Fruit fly (Drosophila melanogaster) whole organism, embryonic: ENCODE results near the gene Klp10A.

Experiments used
- Ada2b ChIP-seq: fragments of 200-800 bp; sonication (Bioruptor generic); IDR thresholded peaks from 2 replicates; pipeline ENCODE4 v1.3.6; 2022; ENCODE audit warnings: missing biosample characterization, missing genetic modification characterization
- CG10274 ChIP-seq: fragments of 200-800 bp; sonication (Bioruptor generic); optimal IDR thresholded peaks from 3 replicates; lab custom pipeline; 2017; ENCODE audit warnings: missing biosample characterization, mild to moderate bottlenecking, missing genetic modification characterization
- CG12104 ChIP-seq: fragments of 200-800 bp; sonication (Bioruptor generic); optimal IDR thresholded peaks from 3 replicates; lab custom pipeline; 2016; ENCODE audit warnings: missing biosample characterization, missing genetic modification characterization
- CG12391 ChIP-seq: fragments of 200-800 bp; sonication (Bioruptor generic); optimal IDR thresholded peaks from 3 replicates; lab custom pipeline; 2018; ENCODE audit warnings: missing biosample characterization, mild to moderate bottlenecking, missing genetic modification characterization, moderate library complexity
- CG15696 ChIP-seq: fragments of 200-800 bp; sonication (Bioruptor generic); optimal IDR thresholded peaks from 2 replicates; lab custom pipeline; 2019; ENCODE audit warnings: missing biosample characterization, mild to moderate bottlenecking, missing genetic modification characterization, moderate library complexity
- CG18262 ChIP-seq: fragments of 200-800 bp; optimal IDR thresholded peaks from 3 replicates; lab custom pipeline; 2019; ENCODE audit warnings: missing biosample characterization, mild to moderate bottlenecking, missing genetic modification characterization, moderate library complexity
- CG2120 ChIP-seq: fragments of 200-800 bp; sonication (Bioruptor generic); optimal IDR thresholded peaks from 3 replicates; lab custom pipeline; 2016; ENCODE audit warnings: missing biosample characterization, missing genetic modification characterization
- CG2199 ChIP-seq: fragments of 200-800 bp; sonication (Bioruptor generic); IDR thresholded peaks from 3 replicates; pipeline ENCODE4 v1.3.6; 2022; ENCODE audit warnings: missing biosample characterization, missing genetic modification characterization
- CG2875 ChIP-seq: fragments of 200-800 bp; sonication (Bioruptor generic); optimal IDR thresholded peaks from 2 replicates; lab custom pipeline; 2017; ENCODE audit warnings: missing biosample characterization, mild to moderate bottlenecking, missing genetic modification characterization, missing genetic modification reagents
- CG30403 ChIP-seq: fragments of 200-800 bp; sonication (Bioruptor generic); optimal IDR thresholded peaks from 3 replicates; lab custom pipeline; 2016; ENCODE audit warnings: missing biosample characterization, missing genetic modification characterization
- CG32532 ChIP-seq: fragments of 200-800 bp; sonication (Bioruptor generic); IDR thresholded peaks from 2 replicates; pipeline ENCODE4 v1.3.6; 2022; ENCODE audit warnings: missing biosample characterization, missing genetic modification characterization
- CG3995 ChIP-seq: fragments of 200-800 bp; sonication (Bioruptor generic); optimal IDR thresholded peaks from 3 replicates; lab custom pipeline; 2016; ENCODE audit warnings: missing biosample characterization, missing genetic modification characterization
- CG6254 ChIP-seq: fragments of 200-800 bp; sonication (Bioruptor generic); optimal IDR thresholded peaks from 3 replicates; lab custom pipeline; 2017; ENCODE audit warnings: mild to moderate bottlenecking, missing biosample characterization, missing genetic modification reagents, missing genetic modification characterization
- CG6654 ChIP-seq: fragments of 200-800 bp; sonication (Bioruptor generic); optimal IDR thresholded peaks from 2 replicates; lab custom pipeline; 2017; ENCODE audit warnings: missing biosample characterization, mild to moderate bottlenecking, missing genetic modification characterization
- CG9817 ChIP-seq: fragments of 200-800 bp; sonication (Bioruptor generic); optimal IDR thresholded peaks from 2 replicates; lab custom pipeline; 2018; ENCODE audit warnings: missing biosample characterization, mild to moderate bottlenecking, missing genetic modification characterization, moderate library complexity
- Dfd ChIP-seq, 2 experiments: fragments of >200 bp; optimal IDR thresholded peaks; 2 replicates each; lab custom pipeline; 2017; ENCODE audit warnings: missing biosample characterization in 2 of 2, missing genetic modification characterization in 2 of 2
- Dll ChIP-seq: fragments of 200-800 bp; sonication (Bioruptor generic); IDR thresholded peaks from 4 replicates; pipeline ENCODE4 v1.3.6; 2022; ENCODE audit warnings: missing biosample characterization, missing genetic modification characterization; ENCODE audit not compliant: partially characterized antibody
- Drgx ChIP-seq: fragments of 200-800 bp; sonication (Bioruptor generic); IDR thresholded peaks from 2 replicates; pipeline ENCODE4 v1.3.6; 2022; ENCODE audit warnings: missing biosample characterization, missing genetic modification characterization
- Gug ChIP-seq: fragments of 200-800 bp; sonication (Bioruptor generic); IDR thresholded peaks from 4 replicates; pipeline ENCODE4 v1.3.6; 2022; ENCODE audit warnings: missing biosample characterization, missing genetic modification characterization
- HLH3B ChIP-seq: fragments of 200-800 bp; sonication (Bioruptor generic); IDR thresholded peaks from 2 replicates; pipeline ENCODE4 v1.3.6; 2022; ENCODE audit warnings: missing biosample characterization, missing genetic modification characterization
- MTF-1 ChIP-seq: fragments of 200-800 bp; sonication (Bioruptor generic); optimal IDR thresholded peaks from 2 replicates; lab custom pipeline; 2018; ENCODE audit warnings: missing biosample characterization, mild to moderate bottlenecking, missing genetic modification characterization, borderline replicate concordance
- Med ChIP-seq: fragments of 200-800 bp; sonication (Bioruptor generic); peaks from one replicate; lab custom pipeline; 2016; ENCODE audit warnings: missing biosample characterization, missing genetic modification characterization, mild to moderate bottlenecking, inconsistent platforms, moderate library complexity
- NFAT ChIP-seq: fragments of 200-800 bp; sonication (Bioruptor generic); IDR thresholded peaks from 2 replicates; pipeline ENCODE4 v1.3.6; 2022; ENCODE audit warnings: missing biosample characterization, missing genetic modification characterization
- Pdp1 ChIP-seq, 2 experiments: fragments of 200-800 bp; sonication (Bioruptor generic); optimal IDR thresholded peaks; 3 replicates each; lab custom pipeline; 2016; ENCODE audit warnings: missing biosample characterization in 2 of 2, missing genetic modification characterization in 2 of 2, mild to moderate bottlenecking in 1 of 2, moderate library complexity in 1 of 2
- Ptx1 ChIP-seq: fragments of 200-800 bp; sonication (Bioruptor generic); IDR thresholded peaks from 2 replicates; pipeline ENCODE4 v1.3.6; 2022; ENCODE audit warnings: missing biosample characterization, missing genetic modification characterization
- Xbp1 ChIP-seq: fragments of 200-800 bp; sonication (Bioruptor generic); optimal IDR thresholded peaks from 3 replicates; lab custom pipeline; 2016; ENCODE audit warnings: missing biosample characterization, mild to moderate bottlenecking, missing genetic modification characterization
- cg ChIP-seq: fragments of 200-800 bp; sonication (Bioruptor generic); optimal IDR thresholded peaks from 3 replicates; lab custom pipeline; 2019; ENCODE audit warnings: missing biosample characterization, mild to moderate bottlenecking, missing genetic modification characterization, moderate library complexity
- chn ChIP-seq: fragments of 200-800 bp; sonication (Bioruptor generic); optimal IDR thresholded peaks from 2 replicates; lab custom pipeline; 2016; ENCODE audit warnings: missing biosample characterization, missing genetic modification characterization
- cwo ChIP-seq: fragments of 200-800 bp; sonication (Bioruptor generic); optimal IDR thresholded peaks from 3 replicates; lab custom pipeline; 2017; ENCODE audit warnings: missing biosample characterization, missing genetic modification characterization, mild to moderate bottlenecking, moderate library complexity, missing genetic modification reagents
- dimm ChIP-seq: fragments of 200-800 bp; sonication (Bioruptor generic); IDR thresholded peaks from 2 replicates; pipeline ENCODE4 v1.3.6; 2022; ENCODE audit warnings: missing biosample characterization, missing genetic modification characterization
- fru ChIP-seq: fragments of >200 bp; optimal IDR thresholded peaks from 2 replicates; lab custom pipeline; 2017
- gcm2 ChIP-seq: fragments of 200-800 bp; sonication (Bioruptor generic); optimal IDR thresholded peaks from 2 replicates; lab custom pipeline; 2016; ENCODE audit warnings: missing biosample characterization, missing genetic modification characterization
- hbn ChIP-seq: fragments of 200-800 bp; sonication (Bioruptor generic); IDR thresholded peaks from 2 replicates; pipeline ENCODE4 v1.3.6; 2022; ENCODE audit warnings: missing biosample characterization, missing genetic modification characterization; ENCODE audit not compliant: partially characterized antibody
- hkb ChIP-seq, 2 experiments: fragments of 200-800 bp in 1 of 2; fragments of >200 bp in 1 of 2; sonication (Bioruptor generic) in 1 of 2; IDR thresholded peaks in 1 of 2; optimal IDR thresholded peaks in 1 of 2; 2 replicates each; pipeline versions ENCODE4 v1.3.6 to Lab custom; 2017 to 2022; ENCODE audit warnings: missing biosample characterization in 1 of 2, missing genetic modification characterization in 1 of 2
- ind ChIP-seq: fragments of 200-800 bp; sonication (Bioruptor generic); optimal IDR thresholded peaks from 3 replicates; lab custom pipeline; 2016; ENCODE audit warnings: missing biosample characterization, missing genetic modification characterization
- insv ChIP-seq, 2 experiments: fragments of 200-800 bp; sonication (Bioruptor generic); optimal IDR thresholded peaks; 3 replicates each; lab custom pipeline; 2016 to 2018; ENCODE audit warnings: missing biosample characterization in 2 of 2, missing genetic modification characterization in 2 of 2
- nerfin-2 ChIP-seq: fragments of 200-800 bp; sonication (Bioruptor generic); IDR thresholded peaks from 2 replicates; pipeline ENCODE4 v1.3.6; 2022; ENCODE audit warnings: missing biosample characterization, missing genetic modification characterization; ENCODE audit not compliant: partially characterized antibody
- odd ChIP-seq: fragments of 200-800 bp; sonication (Bioruptor generic); optimal IDR thresholded peaks from 2 replicates; lab custom pipeline; 2017; ENCODE audit warnings: missing biosample characterization, mild to moderate bottlenecking, missing genetic modification characterization
- pan ChIP-seq, 4 experiments: fragments of >200 bp in 3 of 4; fragments of 200-800 bp in 1 of 4; sonication (Bioruptor generic) in 1 of 4; optimal IDR thresholded peaks in 3 of 4; IDR thresholded peaks in 1 of 4; 2 replicates each; pipeline versions ENCODE4 v1.3.6 to Lab custom; 2017 to 2022; ENCODE audit warnings: missing biosample characterization in 2 of 4, missing genetic modification characterization in 2 of 4, mixed read lengths in 1 of 4
- phol ChIP-seq: fragments of 200-800 bp; sonication (Bioruptor generic); optimal IDR thresholded peaks from 3 replicates; lab custom pipeline; 2018; ENCODE audit warnings: missing biosample characterization, mild to moderate bottlenecking, missing genetic modification characterization, moderate library complexity
- prd ChIP-seq, 3 experiments: fragments of >200 bp in 2 of 3; fragments of 200-800 bp in 1 of 3; sonication (Bioruptor generic) in 1 of 3; optimal IDR thresholded peaks in 2 of 3; IDR thresholded peaks in 1 of 3; 2 replicates in 2 of 3; 3 replicates in 1 of 3; pipeline versions ENCODE4 v1.3.6 to Lab custom; 2017 to 2022; ENCODE audit warnings: missing biosample characterization in 1 of 3, missing genetic modification characterization in 1 of 3
- sd ChIP-seq: fragments of 200-800 bp; sonication (Bioruptor generic); optimal IDR thresholded peaks from 3 replicates; lab custom pipeline; 2018; ENCODE audit warnings: missing biosample characterization, mild to moderate bottlenecking, missing genetic modification characterization, moderate library complexity
- sens ChIP-seq: fragments of 200-800 bp; sonication (Bioruptor generic); peaks from one replicate; lab custom pipeline; 2016; ENCODE audit warnings: missing biosample characterization, missing genetic modification characterization
- tgo ChIP-seq: fragments of 200-800 bp; sonication (Bioruptor generic); IDR thresholded peaks from 3 replicates; pipeline ENCODE4 v1.3.6; 2022; ENCODE audit warnings: missing biosample characterization, missing genetic modification characterization
- tin ChIP-seq: fragments of 200-800 bp; sonication (Bioruptor generic); optimal IDR thresholded peaks from 3 replicates; lab custom pipeline; 2016; ENCODE audit warnings: missing biosample characterization, missing genetic modification characterization
- tna ChIP-seq: fragments of 200-800 bp; sonication (Bioruptor generic); IDR thresholded peaks from 2 replicates; pipeline ENCODE4 v1.3.6; 2022; ENCODE audit warnings: missing biosample characterization, missing genetic modification characterization; ENCODE audit not compliant: partially characterized antibody
- zen2 ChIP-seq: fragments of 200-800 bp; sonication (Bioruptor generic); IDR thresholded peaks from 3 replicates; pipeline ENCODE4 v1.3.6; 2022; ENCODE audit warnings: missing biosample characterization, missing genetic modification characterization; ENCODE audit not compliant: partially characterized antibody

The Klp10A gene

DNA sequence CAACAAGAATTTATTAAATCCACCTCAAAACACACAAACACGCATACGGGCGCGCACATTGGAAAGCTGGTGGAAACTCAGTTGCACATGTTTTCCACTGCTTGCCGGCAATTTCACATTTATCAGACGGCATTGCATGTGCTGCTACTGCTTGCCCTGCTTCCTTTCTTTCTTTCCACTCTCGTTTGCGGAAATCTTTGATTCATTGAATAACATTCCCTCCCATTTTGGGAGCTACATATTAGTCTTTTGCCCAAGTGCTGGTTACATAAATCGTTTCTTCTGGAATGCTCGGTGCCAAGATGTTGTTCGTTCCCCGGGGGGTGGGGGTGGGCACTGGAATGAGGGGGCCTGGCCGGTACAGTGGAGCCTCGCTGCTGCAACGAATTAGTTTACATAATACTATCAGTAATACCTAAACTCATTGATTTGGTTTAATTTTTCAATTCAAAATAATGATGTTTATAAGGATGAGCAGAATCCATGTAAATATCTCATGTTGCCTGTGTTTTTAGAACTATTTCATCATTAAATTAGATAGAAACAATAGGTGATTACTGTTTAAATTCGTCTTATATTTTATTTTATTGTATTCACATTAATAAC, 28.0 kb downstream of the Klp10A start (continued):
- TF ChIP-seq CG6654 (GFP tag; lab: Kevin White, UChicago) = no peak
- peak; percentile 5 for TF ChIP-seq cwo (GFP tag; lab: Kevin White, UChicago)
- no peak for TF ChIP-seq CG10274 (GFP tag; lab: Kevin White, UChicago)
- TF ChIP-seq CG30403 (GFP tag; lab: Kevin White, UChicago) = peak; percentile 48
- no peak for TF ChIP-seq nerfin-2 (GFP tag; lab: Robert Waterston, UW)
- peak; percentile 45 for TF ChIP-seq HLH3B (GFP tag; lab: Robert Waterston, UW)
- no peak for TF ChIP-seq tna (GFP tag; lab: Robert Waterston, UW)
- TF ChIP-seq insv (GFP tag; optimal IDR thresholded peaks at IDR 0.05; lab: Kevin White, UChicago) = peak in 1 of 2 experiments; percentile 89
- TF ChIP-seq sd (tag; lab: Kevin White, UChicago) = peak; percentile 41
- peak; percentile 12 for TF ChIP-seq tin (GFP tag; lab: Kevin White, UChicago)
- peak; percentile 38; the same call in 1 of the 2 replicates for TF ChIP-seq Ptx1 (GFP tag; lab: Robert Waterston, UW)
- TF ChIP-seq CG15696 (tag; lab: Kevin White, UChicago) = no peak
- TF ChIP-seq dimm (GFP tag; lab: Robert Waterston, UW) = no peak
- peak in 1 of 2 experiments; percentile 68 for TF ChIP-seq Pdp1 (GFP tag; optimal IDR thresholded peaks at IDR 0.05; lab: Kevin White, UChicago)
- TF ChIP-seq CG3995 (GFP tag; lab: Kevin White, UChicago) = no peak
- TF ChIP-seq Ada2b (GFP tag; lab: Robert Waterston, UW) = no peak
- no peak for TF ChIP-seq hkb (optimal IDR thresholded peaks at IDR 0.05; lab: Kevin White, UChicago)
- TF ChIP-seq hkb (GFP tag; IDR thresholded peaks at IDR 0.05; lab: Robert Waterston, UW) = peak; percentile 43; the same call in 1 of the 2 replicates
- TF ChIP-seq fru (lab: Kevin White, UChicago) = no peak
- peak; percentile 53; the same call in 1 of the 2 replicates for TF ChIP-seq CG32532
- peak; percentile 75 for TF ChIP-seq sens (GFP tag; lab: Kevin White, UChicago)
- no peak for TF ChIP-seq odd (GFP tag; lab: Kevin White, UChicago)
- peak; percentile 12 for TF ChIP-seq phol (tag; lab: Kevin White, UChicago)
- TF ChIP-seq zen2 (GFP tag; lab: Robert Waterston, UW) = no peak
- TF ChIP-seq tgo (GFP tag; lab: Robert Waterston, UW) = peak; percentile 23; the same call in 1 of the 3 replicates
- peak; percentile 22 for TF ChIP-seq ind (GFP tag; lab: Kevin White, UChicago)
- peak; percentile 12; the same call in 1 of the 4 replicates for TF ChIP-seq Gug (GFP tag; lab: Robert Waterston, UW)
- TF ChIP-seq CG2120 (GFP tag; lab: Kevin White, UChicago) = peak; percentile 30
- no peak for TF ChIP-seq CG6254 (GFP tag; lab: Kevin White, UChicago)
- no peak for TF ChIP-seq CG12104 (GFP tag; lab: Kevin White, UChicago)
- no peak for TF ChIP-seq gcm2 (GFP tag; lab: Kevin White, UChicago)
- no peak for TF ChIP-seq CG2875 (GFP tag; lab: Kevin White, UChicago)
- TF ChIP-seq Dll = no peak
- TF ChIP-seq pan (optimal IDR thresholded peaks at IDR 0.05; lab: Kevin White, UChicago) = no peak
- peak in 1 of 2 experiments; percentile 56 for TF ChIP-seq pan (GFP tag; optimal IDR thresholded peaks at IDR 0.05 in 1 of 2, IDR thresholded peaks at IDR 0.05 in 1 of 2)
- TF ChIP-seq NFAT = peak; percentile 29; the same call in 1 of the 2 replicates
- no peak for TF ChIP-seq CG18262 (tag; lab: Kevin White, UChicago)
- peak in 1 of 2 experiments; percentile 68 for TF ChIP-seq Dfd (GFP tag; optimal IDR thresholded peaks at IDR 0.05; lab: Kevin White, UChicago)
- TF ChIP-seq MTF-1 (GFP tag; lab: Kevin White, UChicago) = no peak
- peak; percentile 54 for TF ChIP-seq cg (GFP tag; lab: Kevin White, UChicago)
- TF ChIP-seq CG12391 = peak; percentile 23
- peak; percentile 6 for TF ChIP-seq CG9817
- TF ChIP-seq Med (GFP tag; lab: Kevin White, UChicago) = peak; percentile 36
- TF ChIP-seq Xbp1 (GFP tag; lab: Kevin White, UChicago) = peak; percentile 29
- no peak for TF ChIP-seq prd (optimal IDR thresholded peaks at IDR 0.05; lab: Kevin White, UChicago)
- peak; percentile 36; the same call in 1 of the 3 replicates for TF ChIP-seq prd (GFP tag; IDR thresholded peaks at IDR 0.05; lab: Robert Waterston, UW)
- no peak for TF ChIP-seq hbn (GFP tag; lab: Robert Waterston, UW)
- peak; percentile 16; the same call in 1 of the 2 replicates for TF ChIP-seq Drgx (GFP tag; lab: Robert Waterston, UW)
- TF ChIP-seq chn (GFP tag; lab: Kevin White, UChicago) = no peak
- TF ChIP-seq CG2199 = 0 out of 3 replicates have a peak, but pooled peaks have one; percentile 16
